Worm (Caenorhabditis elegans): ENCODE results near the gene F54D10.8.

F54D10.8 gene

ce11 chrII:3827801-3828200 is at the start of gene F54D10.8:
F54D10.8 (minus strand) TSS chrII:3827901.
- TF ChIP-seq sea-1 (GFP tag; conservative IDR thresholded peaks at IDR 0.05): no peak
- TF ChIP-seq B0310.2 (tag; optimal IDR thresholded peaks at IDR 0.05): no peak
- TF ChIP-seq tbx-11 (GFP tag; IDR thresholded peaks at IDR 0.05): no peak
- TF ChIP-seq ets-7 (tag; optimal IDR thresholded peaks at IDR 0.05): no peak

ce11 chrII:3877127-3877526 is 49.4 kb upstream of the F54D10.8 start, which contains the start of gene nep-3:
nep-3 (minus strand) TSS chrII:3877227.
- no peak for TF ChIP-seq hmbx-1 (tag; optimal IDR thresholded peaks at IDR 0.05)
- TF ChIP-seq ama-1 (optimal IDR thresholded peaks at IDR 0.05): no peak
- no peak for TF ChIP-seq aly-1 (tag; optimal IDR thresholded peaks at IDR 0.05)
- TF ChIP-seq hnd-1 (tag; optimal IDR thresholded peaks at IDR 0.05): no peak

DNA sequence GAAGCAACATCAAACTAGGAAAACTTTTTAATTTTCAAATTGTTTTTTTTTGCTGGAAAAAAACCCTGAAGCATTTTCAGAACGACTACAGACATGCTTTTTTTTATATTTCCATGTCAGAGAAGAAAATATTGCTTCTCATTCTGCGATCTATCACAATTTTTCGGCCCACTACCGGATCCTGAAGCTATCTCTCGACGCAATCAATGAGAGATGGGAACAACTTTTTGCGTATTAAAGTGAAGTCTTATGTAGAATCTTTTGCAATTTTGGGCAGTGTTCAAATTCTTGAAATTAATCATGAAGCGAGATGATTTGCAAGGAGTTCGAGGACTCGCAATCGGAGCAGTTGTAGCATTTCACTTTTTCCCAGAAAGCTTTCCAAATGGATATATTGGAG is 41.9 kb upstream of the F54D10.8 start, which contains the start of gene oac-10:
Gene oac-10, plus strand, starts transcription at position 301 of the 400 bp plus-strand sequence.
- no peak for TF ChIP-seq ceh-36 (tag; optimal IDR thresholded peaks at IDR 0.05)
- TF ChIP-seq pes-1 (GFP tag; IDR thresholded peaks at IDR 0.05): no peak
- TF ChIP-seq tra-4 (tag; optimal IDR thresholded peaks at IDR 0.05): no peak
- TF ChIP-seq sea-1 (GFP tag; conservative IDR thresholded peaks at IDR 0.05): no peak
- no peak for TF ChIP-seq tbx-11 (GFP tag; IDR thresholded peaks at IDR 0.05)
- TF ChIP-seq B0310.2 (tag; optimal IDR thresholded peaks at IDR 0.05): no peak
- TF ChIP-seq scrt-1 (GFP tag; IDR thresholded peaks at IDR 0.05): no peak
- no peak for TF ChIP-seq hmbx-1 (tag; optimal IDR thresholded peaks at IDR 0.05)
- no peak for TF ChIP-seq aly-1 (tag; optimal IDR thresholded peaks at IDR 0.05)
- TF ChIP-seq ets-7 (tag; optimal IDR thresholded peaks at IDR 0.05): no peak
- TF ChIP-seq flt-1 (GFP tag; IDR thresholded peaks at IDR 0.05): no peak
- no peak for TF ChIP-seq tbx-37 (GFP tag; conservative IDR thresholded peaks at IDR 0.05)
- no peak for TF ChIP-seq F13C5.2 (tag; optimal IDR thresholded peaks at IDR 0.05)
- no peak for TF ChIP-seq hmg-4 (GFP tag; optimal IDR thresholded peaks at IDR 0.05)
- TF ChIP-seq hnd-1 (tag; optimal IDR thresholded peaks at IDR 0.05): no peak

DNA sequence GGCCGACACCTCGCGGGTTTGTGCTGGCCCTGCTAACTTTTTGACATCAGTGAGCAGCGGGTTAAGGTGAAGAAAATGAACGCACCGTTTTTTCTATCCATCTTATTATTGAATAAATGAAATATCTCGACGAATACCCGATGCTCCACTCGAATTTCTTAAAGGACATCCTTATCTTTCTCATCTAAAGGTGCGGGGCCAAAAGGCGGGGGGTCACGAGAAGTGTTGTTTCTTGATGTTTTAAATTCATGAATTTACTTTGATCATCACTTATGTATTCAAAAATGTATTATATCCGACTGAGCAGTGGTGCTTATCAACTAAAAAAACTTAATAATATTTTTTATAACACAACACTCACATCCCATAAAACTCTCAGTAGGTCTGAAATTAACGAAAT is 37.0 kb upstream of the F54D10.8 start, which contains the start of gene nhr-261:
Gene nhr-261, minus strand, starts transcription at position 101 of the 400 bp plus-strand sequence.
- TF ChIP-seq aly-1 (tag; optimal IDR thresholded peaks at IDR 0.05) (no peak), sea-1 (GFP tag; conservative IDR thresholded peaks at IDR 0.05) (no peak), F13C5.2 (tag; optimal IDR thresholded peaks at IDR 0.05) (no peak), ceh-13 (GFP tag; optimal IDR thresholded peaks at IDR 0.05) (no peak), scrt-1 (GFP tag; IDR thresholded peaks at IDR 0.05) (no peak), tbx-37 (GFP tag; conservative IDR thresholded peaks at IDR 0.05) (no peak), tbx-11 (GFP tag; IDR thresholded peaks at IDR 0.05) (no peak), B0310.2 (tag; optimal IDR thresholded peaks at IDR 0.05) (no peak)

DNA sequence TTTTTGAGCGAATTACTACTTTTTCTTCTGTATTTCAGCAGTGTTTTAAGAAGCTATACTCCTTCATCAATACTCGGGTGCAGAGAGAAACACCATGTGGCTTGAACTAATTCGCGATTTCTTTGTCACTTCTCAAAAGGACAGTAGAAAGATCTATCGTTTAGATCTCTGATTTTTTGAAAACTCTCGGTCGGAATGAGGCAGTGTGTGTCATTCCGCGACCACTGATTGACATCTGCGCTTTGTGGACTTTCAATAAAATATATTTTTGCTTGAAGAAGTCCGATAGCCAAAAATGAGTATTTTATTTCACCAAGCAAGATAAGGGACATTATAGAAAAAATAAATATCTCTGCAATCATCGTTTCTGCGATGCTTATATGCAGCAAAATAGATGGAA is 34.4 kb upstream of the F54D10.8 start:
- TF ChIP-seq B0310.2 (tag; optimal IDR thresholded peaks at IDR 0.05): no peak
- no peak for TF ChIP-seq ets-7 (tag; optimal IDR thresholded peaks at IDR 0.05)
- TF ChIP-seq ama-1 (optimal IDR thresholded peaks at IDR 0.05): no peak
- no peak for TF ChIP-seq hnd-1 (tag; optimal IDR thresholded peaks at IDR 0.05)
- no peak for TF ChIP-seq ceh-13 (GFP tag; optimal IDR thresholded peaks at IDR 0.05)

ce11 chrII:3860826-3861225 is 33.1 kb upstream of the F54D10.8 start, which contains the start of gene oac-11:
oac-11 (minus strand) TSS chrII:3860926.
- TF ChIP-seq ceh-36 (tag; optimal IDR thresholded peaks at IDR 0.05) (no peak), flt-1 (GFP tag; IDR thresholded peaks at IDR 0.05) (no peak), F13C5.2 (tag; optimal IDR thresholded peaks at IDR 0.05) (no peak), pes-1 (GFP tag; IDR thresholded peaks at IDR 0.05) (no peak), hnd-1 (tag; optimal IDR thresholded peaks at IDR 0.05) (no peak), ceh-13 (GFP tag; optimal IDR thresholded peaks at IDR 0.05) (no peak), tbx-37 (GFP tag; conservative IDR thresholded peaks at IDR 0.05) (no peak), ama-1 (optimal IDR thresholded peaks at IDR 0.05) (no peak), tbx-11 (GFP tag; IDR thresholded peaks at IDR 0.05) (no peak), hmbx-1 (tag; optimal IDR thresholded peaks at IDR 0.05) (no peak), ets-7 (tag; optimal IDR thresholded peaks at IDR 0.05) (no peak), scrt-1 (GFP tag; IDR thresholded peaks at IDR 0.05) (no peak), aly-1 (tag; optimal IDR thresholded peaks at IDR 0.05) (no peak), tra-4 (tag; optimal IDR thresholded peaks at IDR 0.05) (no peak), B0310.2 (tag; optimal IDR thresholded peaks at IDR 0.05) (no peak), sea-1 (GFP tag; conservative IDR thresholded peaks at IDR 0.05) (no peak), hmg-4 (GFP tag; optimal IDR thresholded peaks at IDR 0.05) (no peak)

DNA sequence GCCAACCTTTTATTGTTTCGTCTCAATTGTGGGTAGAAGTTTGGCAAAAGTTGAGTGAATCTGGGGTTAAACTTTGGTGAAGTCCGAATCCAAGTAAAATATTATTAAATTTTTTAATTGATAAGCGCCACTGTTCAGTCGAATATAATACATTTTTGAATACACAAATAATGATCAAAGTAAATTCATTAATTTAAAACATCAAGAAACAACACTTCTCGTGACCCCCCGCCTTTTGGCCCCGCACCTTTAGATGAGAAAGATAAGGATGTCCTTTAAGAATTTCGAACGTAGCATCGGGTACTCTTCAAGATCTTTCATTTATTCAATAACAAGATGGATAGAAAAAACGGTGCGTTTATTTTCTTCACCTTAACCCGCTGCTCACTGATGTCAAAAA is 25.0 kb upstream of the F54D10.8 start, which contains the start of gene nhr-257:
Gene nhr-257, plus strand, starts transcription at position 301 of the 400 bp plus-strand sequence.
- TF ChIP-seq aly-1 (tag; optimal IDR thresholded peaks at IDR 0.05) (no peak), B0310.2 (tag; optimal IDR thresholded peaks at IDR 0.05) (no peak), ceh-36 (tag; optimal IDR thresholded peaks at IDR 0.05) (no peak), ceh-13 (GFP tag; optimal IDR thresholded peaks at IDR 0.05) (no peak), tbx-11 (GFP tag; IDR thresholded peaks at IDR 0.05) (no peak), ets-7 (tag; optimal IDR thresholded peaks at IDR 0.05) (no peak)

- TF ChIP-seq hnd-1 (tag; optimal IDR thresholded peaks at IDR 0.05): no peak
- no peak for TF ChIP-seq tbx-37 (GFP tag; conservative IDR thresholded peaks at IDR 0.05)
These were observed 23.0 kb upstream of the F54D10.8 start, which contains the start of gene nhr-72 for ce11 chrII:3850655-3851054. nhr-72 (minus strand) TSS chrII:3850755.

DNA sequence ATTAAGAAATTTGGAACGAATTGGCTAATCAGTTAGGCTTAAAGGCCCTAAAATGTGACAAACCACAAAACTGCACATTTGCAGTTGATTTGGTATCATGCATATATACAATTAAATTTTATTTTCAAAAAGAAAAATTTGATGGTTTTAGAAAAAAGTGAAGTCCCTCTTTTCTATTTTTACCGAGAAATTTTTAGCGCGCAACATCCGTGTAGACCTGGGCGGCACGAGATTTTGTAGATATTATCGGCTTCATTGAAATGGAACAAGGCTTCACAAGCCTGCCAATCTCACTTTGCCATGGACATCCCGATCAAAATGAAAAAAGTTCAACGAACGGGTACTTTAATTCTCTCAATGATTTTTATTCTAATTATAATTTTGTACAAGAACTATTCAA is 18.3 kb upstream of the F54D10.8 start, which contains the start of gene C17A2.2:
Gene C17A2.2, plus strand, starts transcription at position 301 of the 400 bp plus-strand sequence.
- no peak for TF ChIP-seq hmg-4 (GFP tag; optimal IDR thresholded peaks at IDR 0.05)
- no peak for TF ChIP-seq ets-7 (tag; optimal IDR thresholded peaks at IDR 0.05)
- no peak for TF ChIP-seq sea-1 (GFP tag; conservative IDR thresholded peaks at IDR 0.05)
- no peak for TF ChIP-seq ceh-13 (GFP tag; optimal IDR thresholded peaks at IDR 0.05)
- no peak for TF ChIP-seq ama-1 (optimal IDR thresholded peaks at IDR 0.05)
- no peak for TF ChIP-seq hnd-1 (tag; optimal IDR thresholded peaks at IDR 0.05)
- no peak for TF ChIP-seq B0310.2 (tag; optimal IDR thresholded peaks at IDR 0.05)
- TF ChIP-seq tbx-11 (GFP tag; IDR thresholded peaks at IDR 0.05): no peak
- TF ChIP-seq tra-4 (tag; optimal IDR thresholded peaks at IDR 0.05): no peak
- no peak for TF ChIP-seq aly-1 (tag; optimal IDR thresholded peaks at IDR 0.05)
- TF ChIP-seq F13C5.2 (tag; optimal IDR thresholded peaks at IDR 0.05): no peak

Measured in whole organism, early embryonic.